Worm (Caenorhabditis elegans): ENCODE results near the gene K12G11.6.

Gene K12G11.6

ce11 chrV:11902161-11902560 is 8.0 kb downstream of the K12G11.6 start:
- TF ChIP-seq blmp-1 (tag; optimal IDR thresholded peaks at IDR 0.05) (no peak), nhr-85 (tag) (peak; percentile 2), lin-35 (GFP tag; optimal IDR thresholded peaks at IDR 0.05) (no peak), zag-1 (tag; optimal IDR thresholded peaks at IDR 0.05) (no peak), lin-14 (GFP tag; optimal IDR thresholded peaks at IDR 0.05) (peak; percentile 53), pax-3 (tag; optimal IDR thresholded peaks at IDR 0.05) (no peak)

- TF ChIP-seq C04F5.9 (tag; optimal IDR thresholded peaks at IDR 0.05) (no peak), grh-1 (GFP tag; IDR thresholded peaks at IDR 0.05) (no peak), lin-35 (GFP tag; optimal IDR thresholded peaks at IDR 0.05) (no peak), fos-1 (tag; optimal IDR thresholded peaks at IDR 0.05) (no peak), C34B4.2 (tag; optimal IDR thresholded peaks at IDR 0.05) (no peak), nhr-76 (tag; optimal IDR thresholded peaks at IDR 0.05) (no peak), nhr-28 (tag; optimal IDR thresholded peaks at IDR 0.05) (no peak), sup-37 (GFP tag; optimal IDR thresholded peaks at IDR 0.05) (no peak), lin-13 (GFP tag; optimal IDR thresholded peaks at IDR 0.05) (no peak), hlh-17 (GFP tag; optimal IDR thresholded peaks at IDR 0.05; ENCODE audit: borderline replicate concordance) (no peak), unc-98 (GFP tag; IDR thresholded peaks at IDR 0.05) (no peak)
Measured at ce11 chrV:11905977-11906376, 11.8 kb downstream of the K12G11.6 start.

DNA sequence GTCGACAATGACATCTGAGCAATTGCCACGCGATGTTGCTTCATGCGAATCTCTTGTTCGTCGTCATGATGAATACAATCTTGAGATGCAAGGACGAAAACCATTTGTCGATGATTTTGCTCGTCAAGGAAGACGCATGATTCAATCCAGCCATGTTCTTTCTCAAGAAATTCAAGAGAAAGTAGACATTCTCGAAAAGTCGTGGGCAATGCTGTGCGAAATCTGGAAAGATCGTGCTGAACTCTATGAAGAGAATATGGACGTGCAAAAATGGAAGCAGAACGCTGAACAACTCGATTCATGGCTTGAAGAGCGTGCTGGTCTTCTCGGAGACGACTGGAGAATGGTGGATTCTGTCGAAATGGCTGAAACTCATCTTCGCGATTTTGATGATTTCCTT is 19.2 kb downstream of the K12G11.6 start:
- TF ChIP-seq efl-1 (optimal IDR thresholded peaks at IDR 0.05): no peak
- TF ChIP-seq efl-1 (GFP tag; optimal IDR thresholded peaks at IDR 0.05 in 1 of 2): peak in 1 of 2 experiments; percentile 86
- peak; percentile 48 for TF ChIP-seq aly-2 (tag; optimal IDR thresholded peaks at IDR 0.05)
- no peak for TF ChIP-seq snu-23 (GFP tag; optimal IDR thresholded peaks at IDR 0.05)

DNA sequence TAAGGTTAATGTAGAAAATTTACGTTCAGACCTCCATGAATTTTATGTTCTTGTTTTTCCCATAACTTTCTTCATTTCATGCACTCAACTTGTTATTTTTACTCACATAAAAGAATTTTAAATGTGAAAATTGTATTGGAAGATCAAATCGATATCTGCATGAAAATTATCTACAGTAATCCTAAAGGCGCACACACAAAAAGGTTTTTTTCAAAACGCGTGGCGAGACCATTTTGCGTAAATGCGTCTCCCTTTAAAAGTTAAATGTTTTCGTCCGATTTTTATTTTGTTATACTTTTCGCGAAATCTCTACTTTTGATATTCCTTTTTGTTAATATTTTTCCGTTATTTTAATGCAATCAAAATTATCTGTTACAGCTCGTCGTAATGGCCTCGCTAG is 23.1 kb downstream of the K12G11.6 start, which contains the start of gene R31.2:
Gene R31.2 (plus strand): TSS at position 388 of the 400 bp plus-strand sequence.
- TF ChIP-seq nhr-85 (tag): peak; percentile 4
- TF ChIP-seq tbx-2 (tag; optimal IDR thresholded peaks at IDR 0.05): no peak

- TF ChIP-seq blmp-1 (tag; optimal IDR thresholded peaks at IDR 0.05): no peak
- TF ChIP-seq rnt-1 (tag; optimal IDR thresholded peaks at IDR 0.05): peak; percentile 28
- no peak for TF ChIP-seq nhr-28 (tag; optimal IDR thresholded peaks at IDR 0.05)
- TF ChIP-seq C16A3.4 (tag; optimal IDR thresholded peaks at IDR 0.05): no peak
- TF ChIP-seq nhr-12 (tag; optimal IDR thresholded peaks at IDR 0.05): no peak
- TF ChIP-seq F16B12.6 (tag; optimal IDR thresholded peaks at IDR 0.05): no peak
- no peak for TF ChIP-seq alr-1 (tag; optimal IDR thresholded peaks at IDR 0.05; ENCODE audit: borderline replicate concordance)
- TF ChIP-seq lin-15B (tag; optimal IDR thresholded peaks at IDR 0.05): no peak
- TF ChIP-seq unc-130 (tag; optimal IDR thresholded peaks at IDR 0.05): no peak
- TF ChIP-seq nhr-71 (tag; optimal IDR thresholded peaks at IDR 0.05): peak; percentile 14
- no peak for TF ChIP-seq lin-35 (GFP tag; optimal IDR thresholded peaks at IDR 0.05)
- no peak for TF ChIP-seq ceh-90 (tag; optimal IDR thresholded peaks at IDR 0.05)
- no peak for TF ChIP-seq grh-1 (GFP tag; IDR thresholded peaks at IDR 0.05)
- TF ChIP-seq C34B4.2 (tag; optimal IDR thresholded peaks at IDR 0.05): no peak
- TF ChIP-seq lin-14 (GFP tag; optimal IDR thresholded peaks at IDR 0.05): peak; percentile 37
- TF ChIP-seq snu-23 (GFP tag; optimal IDR thresholded peaks at IDR 0.05): no peak
- no peak for TF ChIP-seq aly-2 (tag; optimal IDR thresholded peaks at IDR 0.05)
- no peak for TF ChIP-seq hlh-4 (tag; optimal IDR thresholded peaks at IDR 0.05)
- TF ChIP-seq ceh-88 (GFP tag; IDR thresholded peaks at IDR 0.05): no peak
- TF ChIP-seq skn-1 (tag; optimal IDR thresholded peaks at IDR 0.05): no peak
- TF ChIP-seq sptf-1 (tag; optimal IDR thresholded peaks at IDR 0.05): no peak
- no peak for TF ChIP-seq dpl-1 (GFP tag; optimal IDR thresholded peaks at IDR 0.05)
- TF ChIP-seq isw-1 (GFP tag; IDR thresholded peaks at IDR 0.05): no peak
- TF ChIP-seq C04F5.9 (tag; optimal IDR thresholded peaks at IDR 0.05): no peak
- TF ChIP-seq sup-37 (GFP tag; optimal IDR thresholded peaks at IDR 0.05): no peak
- TF ChIP-seq unc-86 (tag; optimal IDR thresholded peaks at IDR 0.05): no peak
- TF ChIP-seq egl-27 (tag; optimal IDR thresholded peaks at IDR 0.05): no peak
Measured at ce11 chrV:11919639-11920038, 25.5 kb downstream of the K12G11.6 start.
